Worm (Caenorhabditis elegans): ENCODE data around the gene npr-31.

- TF ChIP-seq unc-39 (tag; optimal IDR thresholded peaks at IDR 0.05) = no peak
- no peak for TF ChIP-seq nhr-28 (tag; optimal IDR thresholded peaks at IDR 0.05)
- TF ChIP-seq nhr-2 (tag; optimal IDR thresholded peaks at IDR 0.05) = no peak
- TF ChIP-seq unc-62 (GFP tag; optimal IDR thresholded peaks at IDR 0.05) = no peak
- TF ChIP-seq hlh-1 (tag; optimal IDR thresholded peaks at IDR 0.05) = no peak
- TF ChIP-seq mep-1 (tag; optimal IDR thresholded peaks at IDR 0.05) = peak; percentile 62
- TF ChIP-seq M03D4.4 (tag; optimal IDR thresholded peaks at IDR 0.05) = no peak
- no peak for TF ChIP-seq nhr-76 (tag; optimal IDR thresholded peaks at IDR 0.05)
- TF ChIP-seq flh-1 (GFP tag; optimal IDR thresholded peaks at IDR 0.05) = no peak
- no peak for TF ChIP-seq zip-8 (tag; optimal IDR thresholded peaks at IDR 0.05)
- no peak for TF ChIP-seq elt-3 (tag; optimal IDR thresholded peaks at IDR 0.05)
- no peak for TF ChIP-seq lin-13 (tag; optimal IDR thresholded peaks at IDR 0.05)
- peak; percentile 42 for TF ChIP-seq sptf-1 (tag; optimal IDR thresholded peaks at IDR 0.05)
These were observed 12.3 kb upstream of the npr-31 start, which contains the start of the genes T07F8.4 and gld-3 for ce11 chrII:7131871-7132693.
